Fruit fly (Drosophila melanogaster): ENCODE measurements around the gene Atg8a.

DNA sequence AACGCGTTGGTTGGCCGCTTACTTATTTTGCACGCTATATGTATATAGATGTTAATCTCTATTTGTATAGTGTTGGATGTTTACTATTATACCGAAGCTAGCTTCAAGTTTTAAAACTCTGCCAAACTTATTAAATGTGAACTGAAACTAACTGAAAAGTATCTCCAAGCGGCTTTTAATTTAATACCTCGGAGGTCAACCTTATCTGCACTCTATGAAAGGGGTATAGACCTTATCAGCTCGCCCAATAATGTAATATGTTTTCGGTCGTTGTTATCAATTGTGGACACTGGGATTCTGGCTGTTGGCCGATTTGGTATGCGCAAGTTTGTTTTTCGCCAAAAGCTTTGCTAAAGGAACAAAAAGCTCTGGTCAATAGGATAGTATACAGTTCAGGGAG lies 19.5 kb downstream of the Atg8a start:
- TF ChIP-seq cic (GFP tag; optimal IDR thresholded peaks at IDR 0.05) (no peak), CG11617 (GFP tag; optimal IDR thresholded peaks at IDR 0.05) (no peak), CG7101 (tag; optimal IDR thresholded peaks at IDR 0.05) (no peak)
